Fruit fly (Drosophila melanogaster): ENCODE measurements around the gene pie.

The pie gene

DNA sequence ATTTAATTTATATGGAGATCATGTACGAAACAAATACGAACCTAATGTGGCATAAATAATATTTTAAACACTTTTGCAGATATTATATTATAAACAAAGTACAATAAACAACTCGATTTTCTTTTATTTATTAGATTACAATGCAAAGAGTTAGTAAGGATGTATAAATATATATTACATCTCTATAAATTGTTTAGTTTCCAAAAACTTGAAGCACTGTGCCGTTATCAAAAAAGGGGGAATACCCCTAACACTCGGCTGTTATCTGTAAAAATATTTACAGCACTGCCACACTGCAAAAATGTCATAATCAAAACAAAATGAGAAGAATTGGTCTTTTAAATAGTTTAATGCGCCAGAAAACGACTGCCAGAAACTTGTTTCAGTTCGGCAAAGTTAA is 5.9 kb upstream of the pie start, which contains the start of gene CG5188 (continued):
- TF ChIP-seq tgo (GFP tag; IDR thresholded peaks at IDR 0.05) (peak; percentile 17; the same call in 1 of the 3 replicates), CG31224 (GFP tag; IDR thresholded peaks at IDR 0.05) (0 out of 2 replicates have a peak, but pooled peaks have one; percentile 27), CG14710 (tag; optimal IDR thresholded peaks at IDR 0.05) (peak; percentile 42), CG8924 (tag; optimal IDR thresholded peaks at IDR 0.05) (peak; percentile 53), Pdp1 (GFP tag; optimal IDR thresholded peaks at IDR 0.05) (peak in 1 of 2 experiments; percentile 98), CG3281 (GFP tag; optimal IDR thresholded peaks at IDR 0.05) (peak; percentile 40), Atf3 (GFP tag; optimal IDR thresholded peaks at IDR 0.05) (no peak), scrt (GFP tag; optimal IDR thresholded peaks at IDR 0.05) (no peak), tap (tag; optimal IDR thresholded peaks at IDR 0.05) (no peak), E2f2 (GFP tag; IDR thresholded peaks at IDR 0.05) (peak; percentile 36; the same call in 1 of the 2 replicates), trem (tag; optimal IDR thresholded peaks at IDR 0.05) (peak; percentile 55), Drgx (GFP tag; IDR thresholded peaks at IDR 0.05) (peak; percentile 44; the same call in 1 of the 2 replicates), CG9932 (GFP tag; IDR thresholded peaks at IDR 0.05) (peak; percentile 62; the same call in 1 of the 2 replicates), grau (tag; optimal IDR thresholded peaks at IDR 0.05) (peak; percentile 69), CG7271 (tag; optimal IDR thresholded peaks at IDR 0.05) (peak; percentile 20), slbo (GFP tag; IDR thresholded peaks at IDR 0.05) (peak; percentile 67), hkb (optimal IDR thresholded peaks at IDR 0.05) (no peak), hkb (GFP tag; IDR thresholded peaks at IDR 0.05) (peak; percentile 61; the same call in 1 of the 2 replicates), Six4 (GFP tag; optimal IDR thresholded peaks at IDR 0.05) (peak; percentile 10), Mad (GFP tag; optimal IDR thresholded peaks at IDR 0.05) (no peak), CG11093 (GFP tag; IDR thresholded peaks at IDR 0.05) (no peak), Scr (GFP tag; IDR thresholded peaks at IDR 0.05; ENCODE audit: partially characterized antibody) (peak; percentile 47; the same call in 1 of the 2 replicates), CG3995 (GFP tag; optimal IDR thresholded peaks at IDR 0.05) (peak; percentile 6), pros (GFP tag; optimal IDR thresholded peaks at IDR 0.05) (no peak), lmd (GFP tag; IDR thresholded peaks at IDR 0.05) (peak; percentile 14; the same call in 1 of the 2 replicates), NC2β (GFP tag; optimal IDR thresholded peaks at IDR 0.05) (peak; percentile 17), bsh (GFP tag; optimal IDR thresholded peaks at IDR 0.05) (peak in 1 of 2 experiments; percentile 48), CG7556 (GFP tag; optimal IDR thresholded peaks at IDR 0.05) (peak; percentile 60), Med (GFP tag) (peak; percentile 65), CG13287 (GFP tag; IDR thresholded peaks at IDR 0.05; ENCODE audit: partially characterized antibody) (peak; percentile 62; the same call in 1 of the 2 replicates), ttk (GFP tag; IDR thresholded peaks at IDR 0.05) (no peak), CG11695 (GFP tag; IDR thresholded peaks at IDR 0.05) (peak; percentile 66; the same call in 2 of the 3 replicates), CG15696 (tag; optimal IDR thresholded peaks at IDR 0.05) (peak; percentile 17), Ssrp (tag; optimal IDR thresholded peaks at IDR 0.05) (peak; percentile 26), CG2712 (tag; optimal IDR thresholded peaks at IDR 0.05) (peak; percentile 65), CG10431 (GFP tag; optimal IDR thresholded peaks at IDR 0.05) (peak; percentile 2), stwl (tag; optimal IDR thresholded peaks at IDR 0.05) (peak; percentile 90), pan (optimal IDR thresholded peaks at IDR 0.05) (no peak), pan (GFP tag; optimal IDR thresholded peaks at IDR 0.05 in 1 of 2, IDR thresholded peaks at IDR 0.05 in 1 of 2) (peak in 1 of 2 experiments; percentile 66), CG11247 (GFP tag; IDR thresholded peaks at IDR 0.05) (no peak), CG11696 (GFP tag; IDR thresholded peaks at IDR 0.05) (peak; percentile 64; the same call in 1 of the 2 replicates), CrebB (tag; optimal IDR thresholded peaks at IDR 0.05) (no peak), CG17361 (GFP tag; IDR thresholded peaks at IDR 0.05) (peak; percentile 69; the same call in 2 of the 3 replicates), CG18619 (GFP tag; optimal IDR thresholded peaks at IDR 0.05) (peak; percentile 16), CG32532 (GFP tag; IDR thresholded peaks at IDR 0.05) (peak; percentile 75), so (GFP tag; IDR thresholded peaks at IDR 0.05) (peak; percentile 26; the same call in 1 of the 3 replicates), Spps (tag; optimal IDR thresholded peaks at IDR 0.05) (no peak), CG15269 (tag; optimal IDR thresholded peaks at IDR 0.05) (peak; percentile 69), rib (GFP tag; IDR thresholded peaks at IDR 0.05) (no peak), ken (GFP tag; IDR thresholded peaks at IDR 0.05) (peak; percentile 27; the same call in 1 of the 3 replicates), CG6254 (GFP tag; optimal IDR thresholded peaks at IDR 0.05) (no peak)
